Fruit fly (Drosophila melanogaster): Measurements from ENCODE around the gene CG9705.

The CG9705 gene

dm6 chr3L:16748343-16748742 is 31.6 kb upstream of the CG9705 start (continued):
- TF ChIP-seq seq (GFP tag; IDR thresholded peaks at IDR 0.05) (no peak), dmrt11E (tag; optimal IDR thresholded peaks at IDR 0.05) (peak; percentile 9), sens (GFP tag) (peak; percentile 2), gro (GFP tag; optimal IDR thresholded peaks at IDR 0.05) (no peak), CG2712 (tag; optimal IDR thresholded peaks at IDR 0.05) (peak; percentile 7), hb (GFP tag; IDR thresholded peaks at IDR 0.05; ENCODE audit: partially characterized antibody) (no peak), Kr (GFP tag; optimal IDR thresholded peaks at IDR 0.05) (no peak), CG13624 (GFP tag; optimal IDR thresholded peaks at IDR 0.05) (no peak), bsh (GFP tag; optimal IDR thresholded peaks at IDR 0.05) (peak in 1 of 2 experiments; percentile 53), CG8359 (GFP tag; optimal IDR thresholded peaks at IDR 0.05; ENCODE audit: borderline replicate concordance) (no peak), CG6813 (GFP tag; optimal IDR thresholded peaks at IDR 0.05) (no peak), Ravus (GFP tag; IDR thresholded peaks at IDR 0.05) (no peak), CG2116 (GFP tag; optimal IDR thresholded peaks at IDR 0.05) (no peak), CG14965 (GFP tag; optimal IDR thresholded peaks at IDR 0.05; ENCODE audit: borderline replicate concordance) (no peak), Sry-δ (GFP tag; optimal IDR thresholded peaks at IDR 0.05) (no peak), gem (tag; optimal IDR thresholded peaks at IDR 0.05) (peak; percentile 27), ssp (GFP tag; IDR thresholded peaks at IDR 0.05) (no peak), CG7745 (tag; optimal IDR thresholded peaks at IDR 0.05) (no peak), CG14860 (GFP tag; IDR thresholded peaks at IDR 0.05; ENCODE audit: partially characterized antibody) (no peak), CG10147 (GFP tag; optimal IDR thresholded peaks at IDR 0.05) (no peak), CG31441 (GFP tag; IDR thresholded peaks at IDR 0.05) (0 out of 2 replicates have a peak, but pooled peaks have one; percentile 25), kni (GFP tag; optimal IDR thresholded peaks at IDR 0.05) (no peak), CG12299 (tag; optimal IDR thresholded peaks at IDR 0.05) (no peak), lbe (GFP tag; optimal IDR thresholded peaks at IDR 0.05) (peak; percentile 2), CG9727 (GFP tag; optimal IDR thresholded peaks at IDR 0.05) (no peak), CG1602 (GFP tag; optimal IDR thresholded peaks at IDR 0.05) (no peak), gsb-n (tag; optimal IDR thresholded peaks at IDR 0.05) (no peak), C15 (GFP tag; IDR thresholded peaks at IDR 0.05) (no peak), klu (GFP tag; IDR thresholded peaks at IDR 0.05) (no peak), HLHmδ (GFP tag; optimal IDR thresholded peaks at IDR 0.05) (no peak), phol (tag; optimal IDR thresholded peaks at IDR 0.05) (peak; percentile 2), Chrac-16 (GFP tag; optimal IDR thresholded peaks at IDR 0.05) (no peak), CG11560 (tag; IDR thresholded peaks at IDR 0.05) (no peak), Hr51 (GFP tag; optimal IDR thresholded peaks at IDR 0.05) (no peak), chinmo (GFP tag; IDR thresholded peaks at IDR 0.05; ENCODE audit: partially characterized antibody) (no peak), CG16813 (GFP tag; IDR thresholded peaks at IDR 0.05; ENCODE audit: partially characterized antibody) (no peak), CG11504 (tag; optimal IDR thresholded peaks at IDR 0.05) (peak; percentile 19), YL-1 (GFP tag; optimal IDR thresholded peaks at IDR 0.05) (no peak), zen2 (GFP tag; IDR thresholded peaks at IDR 0.05; ENCODE audit: partially characterized antibody) (no peak), schlank (tag; optimal IDR thresholded peaks at IDR 0.05) (no peak), CG4730 (GFP tag; IDR thresholded peaks at IDR 0.05) (no peak), tup (GFP tag; optimal IDR thresholded peaks at IDR 0.05) (no peak), mld (GFP tag; IDR thresholded peaks at IDR 0.05; ENCODE audit: partially characterized antibody) (no peak)

All from whole organism, embryonic.